In the genomic region with DNA sequence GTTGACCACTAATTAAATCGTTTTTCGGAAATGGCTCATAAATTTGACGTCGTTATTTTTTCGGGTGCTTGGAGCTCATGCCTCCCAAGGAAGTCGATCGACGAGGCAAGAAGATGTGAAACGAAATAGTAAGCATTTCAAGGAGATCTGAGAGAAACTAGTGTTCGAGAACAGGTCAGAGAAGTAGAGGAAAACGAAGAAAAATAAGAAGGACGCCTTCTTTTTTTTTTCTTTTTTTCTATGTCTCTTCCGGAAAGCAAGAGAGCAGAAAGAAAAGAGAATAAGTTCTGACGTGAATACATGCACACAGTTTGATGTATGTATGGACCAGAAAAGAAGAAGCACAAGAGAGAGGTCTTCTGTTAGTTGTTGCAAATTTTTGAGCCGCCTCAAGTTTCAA, we compare ENCODE assay signal across 1 worm cellular context.
TF ChIP-seq lines count a peak whose summit lies in the region.

No protein-coding gene starts in this region.

TF ChIP-seq in whole organism, L1 larva, 84 proteins besides CTCF, POLR2A, EP300 and RAD21 (continued from another document):
- TF ChIP-seq nhr-71 (tag; optimal IDR thresholded peaks at IDR 0.05; lab: Kevin White, UChicago) (peak; percentile 53), mef-2 (tag; optimal IDR thresholded peaks at IDR 0.05; lab: Kevin White, UChicago) (no peak), efl-3 (GFP tag; optimal IDR thresholded peaks at IDR 0.05; lab: Kevin White, UChicago) (no peak), elt-3 (tag; optimal IDR thresholded peaks at IDR 0.05; lab: Kevin White, UChicago) (no peak), lsy-2 (tag; optimal IDR thresholded peaks at IDR 0.05; lab: Kevin White, UChicago) (peak in 1 of 2 experiments; percentile 53), nhr-90 (tag; optimal IDR thresholded peaks at IDR 0.05; lab: Kevin White, UChicago; ENCODE audit: poor library complexity) (no peak), egl-13 (tag; optimal IDR thresholded peaks at IDR 0.05; lab: Kevin White, UChicago) (no peak), Y116A8C.19 (tag; optimal IDR thresholded peaks at IDR 0.05; lab: Kevin White, UChicago; ENCODE audit: borderline replicate concordance) (no peak), rnt-1 (tag; optimal IDR thresholded peaks at IDR 0.05; lab: Kevin White, UChicago) (no peak), hlh-4 (tag; optimal IDR thresholded peaks at IDR 0.05; lab: Kevin White, UChicago) (no peak), ztf-4 (tag; optimal IDR thresholded peaks at IDR 0.05; lab: Kevin White, UChicago) (no peak), alr-1 (tag; optimal IDR thresholded peaks at IDR 0.05; lab: Kevin White, UChicago; ENCODE audit: borderline replicate concordance) (no peak), C04F5.9 (tag; optimal IDR thresholded peaks at IDR 0.05; lab: Kevin White, UChicago) (no peak), pqm-1 (tag; optimal IDR thresholded peaks at IDR 0.05; lab: Kevin White, UChicago) (no peak), ceh-90 (tag; optimal IDR thresholded peaks at IDR 0.05; lab: Kevin White, UChicago) (no peak), nhr-19 (GFP tag; conservative IDR thresholded peaks at IDR 0.05; lab: Robert Waterston, UW) (no peak), nhr-85 (tag; lab: Kevin White, UChicago) (no peak), ets-5 (GFP tag; IDR thresholded peaks at IDR 0.05; lab: Robert Waterston, UW) (no peak), ceh-82 (tag; optimal IDR thresholded peaks at IDR 0.05; lab: Kevin White, UChicago) (peak in 2 of 3 experiments; percentile 33 to 53), lin-35 (GFP tag; optimal IDR thresholded peaks at IDR 0.05; lab: Kevin White, UChicago) (peak in 1 of 2 experiments; percentile 34), lin-39 (tag; optimal IDR thresholded peaks at IDR 0.05; lab: Kevin White, UChicago) (no peak), aly-2 (tag; optimal IDR thresholded peaks at IDR 0.05; lab: Kevin White, UChicago) (no peak), fkh-8 (tag; optimal IDR thresholded peaks at IDR 0.05; lab: Kevin White, UChicago) (peak; percentile 63), lin-13 (GFP tag; optimal IDR thresholded peaks at IDR 0.05; lab: Kevin White, UChicago) (no peak), mab-9 (GFP tag; IDR thresholded peaks at IDR 0.05; lab: Robert Waterston, UW) (peak; percentile 53; the same call in 1 of the 2 replicates), ztf-11 (tag; optimal IDR thresholded peaks at IDR 0.05; lab: Kevin White, UChicago) (no peak), nhr-12 (tag; optimal IDR thresholded peaks at IDR 0.05; lab: Kevin White, UChicago) (no peak)
